Worm (Caenorhabditis elegans) whole organism, L1 larva: ENCODE measurements around the gene F26F12.5.
A peak's percentile ranks its signal among the peaks of the same experiment; 100 is the strongest.

Source experiments
- C16A3.4 ChIP-seq: fragments of 150-350 bp; optimal IDR thresholded peaks from 2 replicates; lab custom pipeline; 2014; ENCODE audit warnings: missing biosample characterization, missing genetic modification characterization
- F16B12.6 ChIP-seq: fragments of 150-350 bp; optimal IDR thresholded peaks from 2 replicates; lab custom pipeline; 2014; ENCODE audit warnings: missing biosample characterization, missing genetic modification characterization
- aha-1 ChIP-seq: fragments of 150-350 bp; optimal IDR thresholded peaks from 2 replicates; lab custom pipeline; 2014; ENCODE audit warnings: missing biosample characterization, missing genetic modification characterization
- ama-1 ChIP-seq: fragments of 150-350 bp; optimal IDR thresholded peaks from 2 replicates; lab custom pipeline; 2014
- blmp-1 ChIP-seq: fragments of 150-350 bp; optimal IDR thresholded peaks from 2 replicates; lab custom pipeline; 2014; ENCODE audit warnings: missing biosample characterization, missing genetic modification characterization
- ceh-63 ChIP-seq: fragments of 200-800 bp; sonication (Bioruptor generic); optimal IDR thresholded peaks from 2 replicates; lab custom pipeline; 2018; ENCODE audit warnings: mild to moderate bottlenecking, missing genetic modification characterization, missing compliant biosample characterization
- dpl-1 ChIP-seq, 3 experiments: fragments of 150-350 bp in 2 of 3; sonication (generic microtip) in 1 of 3; optimal IDR thresholded peaks; 2 replicates each; lab custom pipeline; 2014 to 2017; ENCODE audit warnings: missing biosample characterization in 3 of 3, missing genetic modification characterization in 3 of 3, missing genetic modification reagents in 3 of 3
- dsc-1 ChIP-seq: sonication (generic microtip); optimal IDR thresholded peaks from 2 replicates; lab custom pipeline; 2016; ENCODE audit warnings: mild to moderate bottlenecking, missing genetic modification characterization, missing compliant biosample characterization
- efl-1 ChIP-seq, 4 experiments: fragments of 150-350 bp; optimal IDR thresholded peaks in 3 of 4; peaks in 1 of 4; 1 replicate in 1 of 4; 2 replicates in 3 of 4; lab custom pipeline; 2014; ENCODE audit warnings: missing biosample characterization in 2 of 4, missing genetic modification characterization in 2 of 4, missing genetic modification reagents in 2 of 4
- elt-2 ChIP-seq: sonication (generic microtip); optimal IDR thresholded peaks from 2 replicates; lab custom pipeline; 2016; ENCODE audit warnings: missing genetic modification characterization, mild to moderate bottlenecking, inconsistent platforms, missing compliant biosample characterization, missing genetic modification reagents
- elt-3 ChIP-seq, 6 experiments: fragments of 150-350 bp in 1 of 6; sonication (generic microtip); optimal IDR thresholded peaks; 2 replicates each; lab custom pipeline; 2017 to 2018; ENCODE audit warnings: missing biosample characterization in 6 of 6, missing genetic modification characterization in 6 of 6, inconsistent platforms in 1 of 6
- fos-1 ChIP-seq: fragments of 150-350 bp; optimal IDR thresholded peaks from 2 replicates; lab custom pipeline; 2014; ENCODE audit warnings: missing biosample characterization, missing genetic modification characterization
- jun-1 ChIP-seq: fragments of 150-350 bp; optimal IDR thresholded peaks from 2 replicates; lab custom pipeline; 2014; ENCODE audit warnings: missing biosample characterization, missing genetic modification reagents, missing genetic modification characterization
- lin-14 ChIP-seq: fragments of 200-800 bp; sonication (Bioruptor generic); optimal IDR thresholded peaks from 2 replicates; lab custom pipeline; 2018; ENCODE audit warnings: mild to moderate bottlenecking, missing genetic modification characterization, moderate library complexity, missing compliant biosample characterization
- lin-15B ChIP-seq: fragments of 150-350 bp; sonication (generic microtip); optimal IDR thresholded peaks from 3 replicates; lab custom pipeline; 2014; ENCODE audit warnings: missing biosample characterization, missing genetic modification characterization
- lin-35 ChIP-seq, 2 experiments: fragments of 150-350 bp; optimal IDR thresholded peaks; 2 replicates each; lab custom pipeline; 2014; ENCODE audit warnings: missing biosample characterization in 2 of 2, missing genetic modification characterization in 2 of 2, missing genetic modification reagents in 2 of 2
- lsy-2 ChIP-seq, 2 experiments: fragments of 150-350 bp; optimal IDR thresholded peaks; 2 replicates each; lab custom pipeline; 2014; ENCODE audit warnings: missing biosample characterization in 2 of 2, missing genetic modification characterization in 2 of 2
- mef-2 ChIP-seq: fragments of 150-350 bp; optimal IDR thresholded peaks from 2 replicates; lab custom pipeline; 2014; ENCODE audit warnings: missing biosample characterization, missing genetic modification characterization
- mep-1 ChIP-seq: fragments of 150-350 bp; optimal IDR thresholded peaks from 2 replicates; lab custom pipeline; 2014; ENCODE audit warnings: missing biosample characterization, missing genetic modification characterization
- nhr-19 ChIP-seq: fragments of 200-800 bp; sonication (Bioruptor generic); conservative IDR thresholded peaks from 2 replicates; pipeline ENCODE4 v1.3.6; 2022; ENCODE audit warnings: missing genetic modification characterization, missing compliant biosample characterization
- nhr-20 ChIP-seq: sonication (generic microtip); optimal IDR thresholded peaks from 2 replicates; lab custom pipeline; 2016; ENCODE audit warnings: mild to moderate bottlenecking, missing genetic modification characterization, missing compliant biosample characterization
- nhr-28 ChIP-seq: fragments of 150-350 bp; optimal IDR thresholded peaks from 2 replicates; lab custom pipeline; 2014; ENCODE audit warnings: missing biosample characterization, missing genetic modification characterization
- nhr-71 ChIP-seq: sonication (generic microtip); optimal IDR thresholded peaks from 2 replicates; lab custom pipeline; 2016; ENCODE audit warnings: mild to moderate bottlenecking, missing genetic modification characterization, moderate library complexity, missing compliant biosample characterization
- nhr-76 ChIP-seq: sonication (generic microtip); optimal IDR thresholded peaks from 2 replicates; lab custom pipeline; 2017; ENCODE audit warnings: missing biosample characterization, missing genetic modification characterization
- nhr-85 ChIP-seq: sonication (generic microtip); peaks from one replicate; lab custom pipeline; 2016; ENCODE audit warnings: missing genetic modification characterization, inconsistent platforms, missing compliant biosample characterization
- nhr-90 ChIP-seq: sonication (generic microtip); optimal IDR thresholded peaks from 2 replicates; lab custom pipeline; 2016; ENCODE audit warnings: mild to moderate bottlenecking, missing genetic modification characterization, missing compliant biosample characterization; ENCODE audit not compliant: poor library complexity
- pag-3 ChIP-seq: sonication (generic microtip); optimal IDR thresholded peaks from 2 replicates; lab custom pipeline; 2017; ENCODE audit warnings: missing genetic modification characterization, mild to moderate bottlenecking, missing compliant biosample characterization, antibody characterized with exemption, borderline replicate concordance; ENCODE audit not compliant: insufficient read depth
- pqm-1 ChIP-seq: sonication (generic microtip); optimal IDR thresholded peaks from 3 replicates; lab custom pipeline; 2017; ENCODE audit warnings: missing biosample characterization, missing genetic modification characterization
- rnt-1 ChIP-seq: sonication (generic microtip); optimal IDR thresholded peaks from 2 replicates; lab custom pipeline; 2016; ENCODE audit warnings: mild to moderate bottlenecking, missing genetic modification characterization, moderate library complexity, missing compliant biosample characterization
- snpc-4 ChIP-seq: fragments of 150-350 bp; optimal IDR thresholded peaks from 2 replicates; lab custom pipeline; 2014; ENCODE audit warnings: missing biosample characterization, missing genetic modification characterization
- snu-23 ChIP-seq: sonication (generic microtip); optimal IDR thresholded peaks from 2 replicates; lab custom pipeline; 2016; ENCODE audit warnings: missing genetic modification characterization, missing compliant biosample characterization
- sox-4 ChIP-seq: sonication (generic microtip); optimal IDR thresholded peaks from 2 replicates; lab custom pipeline; 2016; ENCODE audit warnings: missing genetic modification characterization, missing compliant biosample characterization
- tbx-2 ChIP-seq: sonication (generic microtip); optimal IDR thresholded peaks from 2 replicates; lab custom pipeline; 2016; ENCODE audit warnings: missing genetic modification characterization, missing compliant biosample characterization
- tlp-1 ChIP-seq: fragments of 150-350 bp; optimal IDR thresholded peaks from 2 replicates; lab custom pipeline; 2014; ENCODE audit warnings: missing biosample characterization, missing genetic modification characterization
- unc-130 ChIP-seq: fragments of 150-350 bp; optimal IDR thresholded peaks from 2 replicates; lab custom pipeline; 2017; ENCODE audit warnings: missing biosample characterization, missing genetic modification characterization, inconsistent platforms
- unc-86 ChIP-seq: sonication (generic microtip); optimal IDR thresholded peaks from 2 replicates; lab custom pipeline; 2016; ENCODE audit warnings: missing genetic modification characterization, missing compliant biosample characterization
- zag-1 ChIP-seq: fragments of 150-350 bp; optimal IDR thresholded peaks from 2 replicates; lab custom pipeline; 2014; ENCODE audit warnings: missing biosample characterization, missing genetic modification characterization

The F26F12.5 gene

ce11 chrV:5831253-5831652 lies 33.7 kb downstream of the F26F12.5 start:
- TF ChIP-seq efl-1 (optimal IDR thresholded peaks at IDR 0.05; lab: Kevin White, UChicago) (no peak), efl-1 (GFP tag; optimal IDR thresholded peaks at IDR 0.05 in 1 of 2; lab: Kevin White, UChicago) (peak in 1 of 2 experiments; percentile 80), zag-1 (tag; lab: Kevin White, UChicago) (no peak), rnt-1 (tag; lab: Kevin White, UChicago) (no peak)
- TF ChIP-seq, all 84 proteins: peak for 1

ce11 chrV:5826592-5826991 lies 38.4 kb downstream of the F26F12.5 start, which contains the start of gene let-418:
Gene let-418, plus strand, starts transcription at chrV:5826833.
- TF ChIP-seq dpl-1 (GFP tag; optimal IDR thresholded peaks at IDR 0.05; lab: Kevin White, UChicago), result peak in 2 of 3 experiments; percentile 3 to 38
- peak; percentile 74 for TF ChIP-seq F16B12.6 (tag; lab: Kevin White, UChicago)
- peak in 1 of 2 experiments; percentile 11 for TF ChIP-seq lin-35 (GFP tag; optimal IDR thresholded peaks at IDR 0.05; lab: Kevin White, UChicago)
- TF ChIP-seq tbx-2 (tag; lab: Kevin White, UChicago), result peak; percentile 14
- TF ChIP-seq mep-1 (tag; lab: Kevin White, UChicago), result no peak
- TF ChIP-seq lsy-2 (tag; optimal IDR thresholded peaks at IDR 0.05; lab: Kevin White, UChicago), result peak in 1 of 2 experiments; percentile 16
- TF ChIP-seq aha-1 (tag; lab: Kevin White, UChicago), result no peak
- peak in 1 of 2 experiments; percentile 2 for TF ChIP-seq efl-1 (optimal IDR thresholded peaks at IDR 0.05; lab: Kevin White, UChicago)
- TF ChIP-seq efl-1 (GFP tag; optimal IDR thresholded peaks at IDR 0.05 in 1 of 2; lab: Kevin White, UChicago), result peak; percentile 44 to 92
- TF ChIP-seq, all 84 proteins: peak for 6

ce11 chrV:5825478-5825877 lies 39.5 kb downstream of the F26F12.5 start:
- TF ChIP-seq dsc-1 (tag; lab: Kevin White, UChicago) (no peak), efl-1 (optimal IDR thresholded peaks at IDR 0.05; lab: Kevin White, UChicago) (peak; percentile 6 to 24), efl-1 (GFP tag; optimal IDR thresholded peaks at IDR 0.05 in 1 of 2; lab: Kevin White, UChicago) (no peak)

ce11 chrV:5822968-5823367 lies 42.0 kb downstream of the F26F12.5 start:
- no peak for TF ChIP-seq mep-1 (tag; lab: Kevin White, UChicago)
- TF ChIP-seq nhr-19 (GFP tag; lab: Robert Waterston, UW), result 0 out of 2 replicates have a peak, but pooled peaks have one; percentile 19
- TF ChIP-seq lin-35 (GFP tag; optimal IDR thresholded peaks at IDR 0.05; lab: Kevin White, UChicago), result peak in 1 of 2 experiments; percentile 11
- no peak for TF ChIP-seq dpl-1 (GFP tag; optimal IDR thresholded peaks at IDR 0.05; lab: Kevin White, UChicago)
- TF ChIP-seq lsy-2 (tag; optimal IDR thresholded peaks at IDR 0.05; lab: Kevin White, UChicago), result no peak
- TF ChIP-seq elt-3 (tag; optimal IDR thresholded peaks at IDR 0.05; lab: Kevin White, UChicago), result peak in 4 of 6 experiments; percentile 60 to 92 (median 87)
- peak; percentile 98 for TF ChIP-seq blmp-1 (tag; lab: Kevin White, UChicago)
- TF ChIP-seq nhr-90, result peak; percentile 21
- peak; percentile 32 for TF ChIP-seq snu-23 (GFP tag; lab: Kevin White, UChicago)
- peak; percentile 81 for TF ChIP-seq nhr-20 (tag; lab: Kevin White, UChicago)
- TF ChIP-seq nhr-71, result peak; percentile 71
- TF ChIP-seq nhr-85 (tag; lab: Kevin White, UChicago), result peak; percentile 86
- TF ChIP-seq zag-1 (tag; lab: Kevin White, UChicago), result no peak
- peak; percentile 10 for TF ChIP-seq elt-2 (tag; lab: Kevin White, UChicago)
- TF ChIP-seq lin-14, result peak; percentile 70
- TF ChIP-seq tbx-2 (tag; lab: Kevin White, UChicago), result peak; percentile 44

- TF ChIP-seq ama-1 (lab: Kevin White, UChicago), result no peak
- TF ChIP-seq nhr-19 (GFP tag; lab: Robert Waterston, UW), result no peak; the same call in 1 of the 2 replicates
- no peak for TF ChIP-seq mef-2 (tag; lab: Kevin White, UChicago)
- TF ChIP-seq snpc-4, result no peak
- no peak for TF ChIP-seq ceh-63
- no peak for TF ChIP-seq C16A3.4
- no peak for TF ChIP-seq unc-86 (tag; lab: Kevin White, UChicago)
- TF ChIP-seq nhr-71, result peak; percentile 23
- no peak for TF ChIP-seq nhr-28 (tag; lab: Kevin White, UChicago)
- peak; percentile 96 for TF ChIP-seq elt-2 (tag; lab: Kevin White, UChicago)
- TF ChIP-seq pqm-1 (tag; lab: Kevin White, UChicago), result peak; percentile 99
- no peak for TF ChIP-seq unc-130 (tag; lab: Kevin White, UChicago)
- no peak for TF ChIP-seq fos-1 (tag; lab: Kevin White, UChicago)
- no peak for TF ChIP-seq lin-15B (tag; lab: Kevin White, UChicago)
- peak; percentile 72 for TF ChIP-seq nhr-85 (tag; lab: Kevin White, UChicago)
- no peak for TF ChIP-seq sox-4 (tag; lab: Kevin White, UChicago)
- no peak for TF ChIP-seq tbx-2 (tag; lab: Kevin White, UChicago)
- peak; percentile 21 for TF ChIP-seq jun-1 (tag; lab: Kevin White, UChicago)
- TF ChIP-seq nhr-20 (tag; lab: Kevin White, UChicago), result peak; percentile 2
- TF ChIP-seq nhr-76 (tag; lab: Kevin White, UChicago), result no peak
- peak; percentile 5 for TF ChIP-seq lin-14
- TF ChIP-seq tlp-1 (tag; lab: Kevin White, UChicago), result peak; percentile 85
- no peak for TF ChIP-seq pag-3 (tag; lab: Kevin White, UChicago)
- TF ChIP-seq, all 84 proteins: peak for 8
Observed at ce11 chrV:5821451-5822143, 43.4 kb downstream of the F26F12.5 start.
